Fruit fly (Drosophila melanogaster): ENCODE measurements around the gene JhI-21.

DNA sequence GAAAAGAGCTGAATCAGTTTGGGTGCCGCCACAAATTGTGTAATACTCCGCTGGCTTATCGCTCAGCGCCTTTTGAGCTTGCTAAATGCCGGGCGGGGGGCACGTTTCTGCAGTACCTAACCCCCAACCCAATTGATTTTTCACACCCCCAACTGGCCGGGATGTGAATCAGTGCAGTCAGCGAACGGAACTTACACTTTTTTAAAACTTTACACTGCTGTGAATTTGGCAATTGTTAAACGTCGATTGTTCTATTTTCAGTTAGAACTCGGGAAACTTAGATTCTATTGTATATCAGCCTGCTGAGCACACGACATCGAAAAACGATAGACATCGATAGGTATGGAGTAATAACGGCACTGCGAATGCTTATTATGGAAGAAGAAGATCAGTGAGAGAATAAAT lies 17.7 kb downstream of the JhI-21 start, which contains the start of gene Tom70:
- TF ChIP-seq Eip75B (GFP tag; optimal IDR thresholded peaks at IDR 0.05), result no peak
- no peak for TF ChIP-seq CG9139 (GFP tag; optimal IDR thresholded peaks at IDR 0.05)
- TF ChIP-seq CG8632 (GFP tag; optimal IDR thresholded peaks at IDR 0.05), result no peak
- TF ChIP-seq Lpt (GFP tag; optimal IDR thresholded peaks at IDR 0.05), result no peak
